Fruit fly (Drosophila melanogaster): ENCODE measurements around the gene CG17568.
A peak's percentile ranks its signal among the peaks of the same experiment; 100 is the strongest.

CG17568 gene

DNA sequence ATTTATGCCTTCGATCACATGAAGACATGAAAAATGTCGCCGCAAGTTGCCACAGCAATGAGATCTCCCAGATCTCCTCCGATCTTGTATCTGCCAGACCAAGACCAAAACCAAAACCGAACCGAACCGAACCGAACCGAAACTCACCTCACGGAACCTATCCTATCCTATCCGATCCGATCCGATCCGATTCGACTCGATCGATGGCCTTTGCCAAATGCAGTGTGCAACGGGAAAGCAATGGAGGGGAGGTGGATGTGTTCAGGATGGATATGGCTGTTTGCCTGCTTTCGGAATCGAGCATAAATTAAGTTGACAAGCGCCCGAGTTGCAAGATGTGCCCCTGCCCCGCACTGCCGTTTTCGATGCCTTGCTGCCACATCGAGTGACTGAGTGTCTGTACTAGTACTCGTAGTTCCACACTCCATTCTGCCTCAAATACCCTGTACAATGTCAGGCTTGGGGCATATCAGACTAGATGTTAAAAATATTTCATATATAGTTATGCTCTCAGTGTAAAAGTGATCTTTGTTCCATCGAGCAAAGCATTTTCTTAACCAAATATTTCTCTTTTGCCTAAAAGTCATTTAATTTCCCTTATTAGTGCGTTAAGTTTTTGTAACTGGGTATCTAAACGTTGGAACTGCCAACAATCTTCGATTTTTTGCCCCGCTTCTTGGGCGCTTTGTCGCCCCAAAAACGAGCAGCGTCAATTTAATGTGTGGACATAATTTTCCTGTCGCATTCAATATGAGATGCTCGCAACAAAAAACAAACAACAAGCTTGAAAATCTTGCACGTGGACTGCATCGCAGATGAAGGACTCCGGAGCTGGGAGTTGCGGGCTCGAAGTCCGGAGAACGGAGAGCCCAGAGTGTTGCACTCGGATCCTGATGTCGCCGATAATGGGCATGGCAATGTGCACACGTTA, 44.7 kb upstream of the CG17568 start (continued):
- TF ChIP-seq CG17328 (GFP tag; IDR thresholded peaks at IDR 0.05) (peak; percentile 86), CG17568 (GFP tag; optimal IDR thresholded peaks at IDR 0.05) (peak; percentile 54), Deaf1 (tag; optimal IDR thresholded peaks at IDR 0.05) (peak; percentile 64), CG31388 (GFP tag; optimal IDR thresholded peaks at IDR 0.05) (peak; percentile 68), CG15696 (tag; optimal IDR thresholded peaks at IDR 0.05) (peak; percentile 70), otp (GFP tag; IDR thresholded peaks at IDR 0.05) (peak; percentile 85), CG17361 (GFP tag; IDR thresholded peaks at IDR 0.05) (peak; percentile 84), CG7745 (tag; optimal IDR thresholded peaks at IDR 0.05) (peak; percentile 3), ap (GFP tag; IDR thresholded peaks at IDR 0.05) (peak; percentile 70), CG8478 (optimal IDR thresholded peaks at IDR 0.05) (no peak), nerfin-2 (GFP tag; IDR thresholded peaks at IDR 0.05; ENCODE audit: partially characterized antibody) (no peak), CG12299 (tag; optimal IDR thresholded peaks at IDR 0.05) (no peak), CG33557 (GFP tag; optimal IDR thresholded peaks at IDR 0.05) (peak; percentile 68), tio (GFP tag; optimal IDR thresholded peaks at IDR 0.05) (peak; percentile 82), Max (GFP tag; optimal IDR thresholded peaks at IDR 0.05) (peak; percentile 81), CG17829 (tag; optimal IDR thresholded peaks at IDR 0.05) (peak; percentile 86), CG34422 (GFP tag; IDR thresholded peaks at IDR 0.05) (peak; percentile 61; the same call in 2 of the 3 replicates), Dad (GFP tag; optimal IDR thresholded peaks at IDR 0.05) (peak; percentile 63), Bgb (GFP tag; IDR thresholded peaks at IDR 0.05; ENCODE audit: partially characterized antibody) (no peak), pita (GFP tag; optimal IDR thresholded peaks at IDR 0.05) (no peak), CG9932 (GFP tag; IDR thresholded peaks at IDR 0.05) (no peak), bigmax (GFP tag; optimal IDR thresholded peaks at IDR 0.05) (no peak), da (GFP tag; optimal IDR thresholded peaks at IDR 0.05) (no peak), unpg (GFP tag; optimal IDR thresholded peaks at IDR 0.05) (peak; percentile 86), CG12104 (GFP tag; optimal IDR thresholded peaks at IDR 0.05) (peak; percentile 60), Eip74EF (GFP tag; optimal IDR thresholded peaks at IDR 0.05) (peak in 1 of 2 experiments; percentile 72), CG6765 (GFP tag; optimal IDR thresholded peaks at IDR 0.05) (no peak), p53 (GFP tag; optimal IDR thresholded peaks at IDR 0.05) (no peak), CG7987 (GFP tag; optimal IDR thresholded peaks at IDR 0.05) (no peak), NFAT (GFP tag; IDR thresholded peaks at IDR 0.05) (no peak), CG6175 (GFP tag; IDR thresholded peaks at IDR 0.05) (no peak), CoRest (tag; optimal IDR thresholded peaks at IDR 0.05) (peak; percentile 77), psq (GFP tag; optimal IDR thresholded peaks at IDR 0.05) (peak; percentile 50), Doc3 (GFP tag; IDR thresholded peaks at IDR 0.05; ENCODE audit: partially characterized antibody) (no peak), az2 (GFP tag; optimal IDR thresholded peaks at IDR 0.05) (peak; percentile 88), Fer1 (GFP tag; optimal IDR thresholded peaks at IDR 0.05) (no peak), ken (GFP tag; IDR thresholded peaks at IDR 0.05) (peak; percentile 72; the same call in 2 of the 3 replicates), chinmo (GFP tag; IDR thresholded peaks at IDR 0.05; ENCODE audit: partially characterized antibody) (no peak), Hand (GFP tag; optimal IDR thresholded peaks at IDR 0.05) (no peak), inv (GFP tag; IDR thresholded peaks at IDR 0.05; ENCODE audit: partially characterized antibody) (no peak), sug (tag; optimal IDR thresholded peaks at IDR 0.05) (no peak), sima (GFP tag; optimal IDR thresholded peaks at IDR 0.05) (peak; percentile 11), Gug (GFP tag; IDR thresholded peaks at IDR 0.05) (peak; percentile 59; the same call in 3 of the 4 replicates), pb (GFP tag; optimal IDR thresholded peaks at IDR 0.05) (peak; percentile 51), CG10274 (GFP tag; optimal IDR thresholded peaks at IDR 0.05) (no peak), CG3838 (GFP tag; optimal IDR thresholded peaks at IDR 0.05) (peak; percentile 40), CG15269 (tag; optimal IDR thresholded peaks at IDR 0.05) (peak; percentile 52), sisA (GFP tag; IDR thresholded peaks at IDR 0.05) (peak; percentile 75)
